Worm (Caenorhabditis elegans) whole organism, early embryonic: ENCODE results near the gene grd-2.

Experiments
- B0310.2 ChIP-seq: sonication (generic microtip); optimal IDR thresholded peaks from 2 replicates; lab custom pipeline; 2016; ENCODE audit warnings: mild to moderate bottlenecking, missing genetic modification characterization, missing compliant biosample characterization
- ama-1 ChIP-seq: fragments of 150-350 bp; optimal IDR thresholded peaks from 2 replicates; lab custom pipeline; 2014
- ceh-36 ChIP-seq: sonication (generic microtip); optimal IDR thresholded peaks from 2 replicates; lab custom pipeline; 2016; ENCODE audit warnings: missing genetic modification characterization, inconsistent platforms, missing compliant biosample characterization
- ets-7 ChIP-seq: sonication (generic microtip); optimal IDR thresholded peaks from 2 replicates; lab custom pipeline; 2016; ENCODE audit warnings: missing genotype, missing genetic modification characterization, missing compliant biosample characterization
- flt-1 ChIP-seq: fragments of 200-800 bp; sonication (Bioruptor generic); IDR thresholded peaks from 2 replicates; pipeline ENCODE4 v1.3.6; 2022; ENCODE audit warnings: missing genetic modification characterization, missing compliant biosample characterization
- hmbx-1 ChIP-seq: sonication (generic microtip); optimal IDR thresholded peaks from 2 replicates; lab custom pipeline; 2016; ENCODE audit warnings: mild to moderate bottlenecking, missing genetic modification characterization, missing compliant biosample characterization
- hmg-4 ChIP-seq: fragments of 200-800 bp; sonication (Bioruptor generic); optimal IDR thresholded peaks from 2 replicates; lab custom pipeline; 2018; ENCODE audit warnings: mild to moderate bottlenecking, missing genetic modification characterization, missing compliant biosample characterization
- hnd-1 ChIP-seq: sonication (generic microtip); optimal IDR thresholded peaks from 2 replicates; lab custom pipeline; 2016; ENCODE audit warnings: missing genetic modification characterization, missing compliant biosample characterization
- pes-1 ChIP-seq: fragments of 200-800 bp; sonication (Bioruptor generic); IDR thresholded peaks from 2 replicates; pipeline ENCODE4 v1.3.6; 2022; ENCODE audit warnings: missing genetic modification reagents, missing genetic modification characterization, missing compliant biosample characterization
- sea-1 ChIP-seq: fragments of 200-800 bp; sonication (Bioruptor generic); conservative IDR thresholded peaks from 2 replicates; pipeline ENCODE4 v1.3.6; 2022; ENCODE audit warnings: missing genetic modification characterization, missing compliant biosample characterization
- tbx-37 ChIP-seq: fragments of 200-800 bp; sonication (Bioruptor generic); conservative IDR thresholded peaks from 2 replicates; pipeline ENCODE4 v1.3.6; 2022; ENCODE audit warnings: missing genetic modification reagents, missing genetic modification characterization, missing compliant biosample characterization

ce11 chrV:20594746-20595145, 14.8 kb upstream of the grd-2 start, which contains the start of gene F26F2.10:
- TF ChIP-seq pes-1 (GFP tag; lab: Robert Waterston, UW) (no peak), ama-1 (lab: Kevin White, UChicago) (no peak), hmbx-1 (tag; lab: Kevin White, UChicago) (no peak), hnd-1 (tag; lab: Kevin White, UChicago) (no peak), flt-1 (no peak), ceh-36 (tag; lab: Kevin White, UChicago) (no peak), hmg-4 (no peak), sea-1 (GFP tag; lab: Robert Waterston, UW) (no peak), ets-7 (tag; lab: Kevin White, UChicago) (no peak), B0310.2 (no peak), tbx-37 (no peak)
